Fruit fly (Drosophila melanogaster) whole organism, embryonic: ENCODE results near the gene Pmm2.
A peak's percentile ranks its signal among the peaks of the same experiment; 100 is the strongest.

Experiments used
- CG10321 ChIP-seq: fragments of 200-800 bp; sonication (Bioruptor generic); IDR thresholded peaks from 2 replicates; pipeline ENCODE4 v1.3.6; 2022; ENCODE audit warnings: missing biosample characterization, missing genetic modification characterization
- CG10543 ChIP-seq: fragments of 200-800 bp; sonication (Bioruptor generic); optimal IDR thresholded peaks from 3 replicates; lab custom pipeline; 2017; ENCODE audit warnings: missing biosample characterization, mild to moderate bottlenecking, missing genetic modification characterization, moderate library complexity
- CG11085 ChIP-seq: fragments of 200-800 bp; sonication (Bioruptor generic); IDR thresholded peaks from 2 replicates; pipeline ENCODE4 v1.3.6; 2022; ENCODE audit warnings: missing biosample characterization, missing genetic modification characterization
- CG11093 ChIP-seq: fragments of 200-800 bp; sonication (Bioruptor generic); IDR thresholded peaks from 3 replicates; pipeline ENCODE4 v1.3.6; 2022; ENCODE audit warnings: missing biosample characterization, missing genetic modification characterization
- CG11398 ChIP-seq: fragments of 200-800 bp; sonication (Bioruptor generic); optimal IDR thresholded peaks from 2 replicates; lab custom pipeline; 2016; ENCODE audit warnings: missing biosample characterization, missing genetic modification characterization
- CG13296 ChIP-seq: fragments of 200-800 bp; sonication (Bioruptor generic); optimal IDR thresholded peaks from 3 replicates; lab custom pipeline; 2018; ENCODE audit warnings: missing biosample characterization, mild to moderate bottlenecking, missing genetic modification characterization
- CG15514 ChIP-seq: fragments of 200-800 bp; sonication (Bioruptor generic); optimal IDR thresholded peaks from 3 replicates; lab custom pipeline; 2017; ENCODE audit warnings: missing biosample characterization, missing genetic modification characterization, mild to moderate bottlenecking, moderate library complexity, missing genetic modification reagents
- CG18599 ChIP-seq: fragments of 200-800 bp; sonication (Bioruptor generic); optimal IDR thresholded peaks from 3 replicates; lab custom pipeline; 2017; ENCODE audit warnings: missing biosample characterization, missing genetic modification characterization, mild to moderate bottlenecking, moderate library complexity, missing genetic modification reagents
- CG2120 ChIP-seq: fragments of 200-800 bp; sonication (Bioruptor generic); optimal IDR thresholded peaks from 3 replicates; lab custom pipeline; 2016; ENCODE audit warnings: missing biosample characterization, missing genetic modification characterization
- CG3163 ChIP-seq: fragments of 200-800 bp; sonication (Bioruptor generic); optimal IDR thresholded peaks from 3 replicates; lab custom pipeline; 2016; ENCODE audit warnings: missing biosample characterization, missing genetic modification characterization
- CG32532 ChIP-seq: fragments of 200-800 bp; sonication (Bioruptor generic); IDR thresholded peaks from 2 replicates; pipeline ENCODE4 v1.3.6; 2022; ENCODE audit warnings: missing biosample characterization, missing genetic modification characterization
- CG33557 ChIP-seq: fragments of 200-800 bp; sonication (Bioruptor generic); optimal IDR thresholded peaks from 2 replicates; lab custom pipeline; 2019; ENCODE audit warnings: missing biosample characterization, mild to moderate bottlenecking, missing genetic modification characterization, moderate library complexity
- CG3726 ChIP-seq: fragments of 200-800 bp; sonication (Bioruptor generic); IDR thresholded peaks from 3 replicates; pipeline ENCODE4, ENCODE4 v1.3.6; 2022; ENCODE audit warnings: missing biosample characterization, missing genetic modification characterization
- CG6175 ChIP-seq: fragments of 200-800 bp; sonication (Bioruptor generic); IDR thresholded peaks from 3 replicates; pipeline ENCODE4 v1.3.6; 2022; ENCODE audit warnings: missing biosample characterization, missing genetic modification characterization
- CG6654 ChIP-seq: fragments of 200-800 bp; sonication (Bioruptor generic); optimal IDR thresholded peaks from 2 replicates; lab custom pipeline; 2017; ENCODE audit warnings: missing biosample characterization, mild to moderate bottlenecking, missing genetic modification characterization
- CG6683 ChIP-seq: fragments of 200-800 bp; sonication (Bioruptor generic); optimal IDR thresholded peaks from 2 replicates; lab custom pipeline; 2017; ENCODE audit warnings: missing biosample characterization, mild to moderate bottlenecking, missing genetic modification characterization, missing genetic modification reagents
- CG6791 ChIP-seq: fragments of 200-800 bp; sonication (Bioruptor generic); IDR thresholded peaks from 3 replicates; pipeline ENCODE4 v1.3.6; 2022; ENCODE audit warnings: missing biosample characterization, missing genetic modification characterization; ENCODE audit not compliant: partially characterized antibody
- CG7987 ChIP-seq: fragments of 200-800 bp; sonication (Bioruptor generic); optimal IDR thresholded peaks from 2 replicates; lab custom pipeline; 2018; ENCODE audit warnings: missing biosample characterization, mild to moderate bottlenecking, missing genetic modification characterization, moderate library complexity
- CG8359 ChIP-seq: fragments of 200-800 bp; sonication (Bioruptor generic); optimal IDR thresholded peaks from 2 replicates; lab custom pipeline; 2017; ENCODE audit warnings: missing biosample characterization, mild to moderate bottlenecking, missing genetic modification characterization, borderline replicate concordance
- CkIIα-i1 ChIP-seq: fragments of 200-800 bp; sonication (Bioruptor generic); IDR thresholded peaks from 2 replicates; pipeline ENCODE4 v1.3.6; 2022; ENCODE audit warnings: missing biosample characterization, missing genetic modification characterization
- Dp ChIP-seq: fragments of 200-800 bp; sonication (Bioruptor generic); optimal IDR thresholded peaks from 2 replicates; lab custom pipeline; 2018; ENCODE audit warnings: missing biosample characterization, mild to moderate bottlenecking, missing genetic modification characterization, moderate library complexity
- E2f2 ChIP-seq: fragments of 200-800 bp; sonication (Bioruptor generic); IDR thresholded peaks from 2 replicates; pipeline ENCODE4 v1.3.6; 2022; ENCODE audit warnings: missing biosample characterization, missing genetic modification characterization
- Fer1 ChIP-seq: fragments of 200-800 bp; sonication (Bioruptor generic); optimal IDR thresholded peaks from 2 replicates; lab custom pipeline; 2017; ENCODE audit warnings: missing biosample characterization, mild to moderate bottlenecking, missing genetic modification characterization
- GATAe ChIP-seq: fragments of 200-800 bp; sonication (Bioruptor generic); conservative IDR thresholded peaks from 2 replicates; pipeline ENCODE4 v1.3.6; 2022; ENCODE audit warnings: missing biosample characterization, missing genetic modification characterization
- HmgZ ChIP-seq: fragments of 200-800 bp; sonication (Bioruptor generic); optimal IDR thresholded peaks from 2 replicates; lab custom pipeline; 2018; ENCODE audit warnings: missing biosample characterization, mild to moderate bottlenecking, missing genetic modification characterization
- Hmr ChIP-seq: fragments of 200-800 bp; sonication (Bioruptor generic); optimal IDR thresholded peaks from 3 replicates; lab custom pipeline; 2017; ENCODE audit warnings: mild to moderate bottlenecking, missing biosample characterization, missing genetic modification reagents, missing genetic modification characterization
- Kr ChIP-seq: fragments of 200-800 bp; sonication (Bioruptor generic); optimal IDR thresholded peaks from 2 replicates; lab custom pipeline; 2017; ENCODE audit warnings: missing biosample characterization, mild to moderate bottlenecking, missing genetic modification characterization
- Poxn ChIP-seq: fragments of 200-800 bp; sonication (Bioruptor generic); IDR thresholded peaks from 2 replicates; pipeline ENCODE4 v1.3.6; 2022; ENCODE audit warnings: missing biosample characterization, missing genetic modification characterization
- Rfx ChIP-seq: fragments of 200-800 bp; sonication (Bioruptor generic); IDR thresholded peaks from 2 replicates; pipeline ENCODE4 v1.3.6; 2022; ENCODE audit warnings: missing biosample characterization, missing genetic modification characterization
- Sry-β ChIP-seq: fragments of 200-800 bp; sonication (Bioruptor generic); optimal IDR thresholded peaks from 2 replicates; lab custom pipeline; 2018; ENCODE audit warnings: missing biosample characterization, mild to moderate bottlenecking, missing genetic modification characterization, moderate library complexity
- Stat92E ChIP-seq, 3 experiments: fragments of >200 bp in 2 of 3; fragments of 200-800 bp in 1 of 3; sonication (Bioruptor generic) in 1 of 3; optimal IDR thresholded peaks; 2 replicates each; lab custom pipeline; 2017 to 2019; ENCODE audit warnings: missing biosample characterization in 3 of 3, missing genetic modification characterization in 3 of 3, mild to moderate bottlenecking in 1 of 3, moderate library complexity in 1 of 3
- Tbp ChIP-seq: fragments of >200 bp; optimal IDR thresholded peaks from 2 replicates; lab custom pipeline; 2018; ENCODE audit warnings: missing biosample characterization, missing genetic modification characterization
- Vsx1 ChIP-seq: fragments of 200-800 bp; sonication (Bioruptor generic); optimal IDR thresholded peaks from 2 replicates; lab custom pipeline; 2017; ENCODE audit warnings: missing biosample characterization, mild to moderate bottlenecking, missing genetic modification characterization, missing genetic modification reagents
- ci ChIP-seq: fragments of 200-800 bp; sonication (Bioruptor generic); IDR thresholded peaks from 3 replicates; pipeline ENCODE4 v1.3.6; 2022; ENCODE audit warnings: missing biosample characterization, missing genetic modification characterization
- croc ChIP-seq: fragments of 200-800 bp; sonication (Bioruptor generic); conservative IDR thresholded peaks from 3 replicates; pipeline ENCODE4 v1.3.6; 2022; ENCODE audit warnings: missing biosample characterization, missing genetic modification characterization
- ewg ChIP-seq: fragments of 200-800 bp; sonication (Bioruptor generic); optimal IDR thresholded peaks from 3 replicates; lab custom pipeline; 2017; ENCODE audit warnings: mild to moderate bottlenecking, missing biosample characterization, missing genetic modification reagents, missing genetic modification characterization
- grau ChIP-seq: fragments of 200-800 bp; optimal IDR thresholded peaks from 3 replicates; lab custom pipeline; 2019; ENCODE audit warnings: missing biosample characterization, mild to moderate bottlenecking, missing genetic modification characterization, moderate library complexity
- grn ChIP-seq: fragments of 200-800 bp; sonication (Bioruptor generic); optimal IDR thresholded peaks from 3 replicates; lab custom pipeline; 2017; ENCODE audit warnings: missing biosample characterization, missing genetic modification characterization
- gro ChIP-seq: fragments of 200-800 bp; sonication (Bioruptor generic); optimal IDR thresholded peaks from 2 replicates; lab custom pipeline; 2016; ENCODE audit warnings: missing biosample characterization, missing genetic modification characterization
- h ChIP-seq: fragments of >200 bp; optimal IDR thresholded peaks from 2 replicates; lab custom pipeline; 2017
- hkb ChIP-seq, 2 experiments: fragments of 200-800 bp in 1 of 2; fragments of >200 bp in 1 of 2; sonication (Bioruptor generic) in 1 of 2; IDR thresholded peaks in 1 of 2; optimal IDR thresholded peaks in 1 of 2; 2 replicates each; pipeline versions ENCODE4 v1.3.6 to Lab custom; 2017 to 2022; ENCODE audit warnings: missing biosample characterization in 1 of 2, missing genetic modification characterization in 1 of 2
- mam ChIP-seq: fragments of 200-800 bp; sonication (Bioruptor generic); optimal IDR thresholded peaks from 3 replicates; lab custom pipeline; 2016; ENCODE audit warnings: missing biosample characterization, missing genetic modification characterization
- pb ChIP-seq: fragments of 200-800 bp; sonication (Bioruptor generic); optimal IDR thresholded peaks from 3 replicates; lab custom pipeline; 2016; ENCODE audit warnings: missing biosample characterization, missing genetic modification characterization
- pros ChIP-seq: fragments of 200-800 bp; sonication (Bioruptor generic); optimal IDR thresholded peaks from 3 replicates; lab custom pipeline; 2019; ENCODE audit warnings: missing biosample characterization, mild to moderate bottlenecking, missing genetic modification characterization, moderate library complexity
- rib ChIP-seq: fragments of 200-800 bp; sonication (Bioruptor generic); IDR thresholded peaks from 2 replicates; pipeline ENCODE4 v1.3.6; 2022; ENCODE audit warnings: missing biosample characterization, missing genetic modification characterization
- sima ChIP-seq: fragments of 200-800 bp; sonication (Bioruptor generic); optimal IDR thresholded peaks from 2 replicates; lab custom pipeline; 2016; ENCODE audit warnings: missing biosample characterization, missing genetic modification characterization
- sob ChIP-seq: fragments of 200-800 bp; sonication (Bioruptor generic); IDR thresholded peaks from 2 replicates; pipeline ENCODE4 v1.3.6; 2022; ENCODE audit warnings: missing biosample characterization, missing genetic modification characterization
- tin ChIP-seq: fragments of 200-800 bp; sonication (Bioruptor generic); optimal IDR thresholded peaks from 3 replicates; lab custom pipeline; 2016; ENCODE audit warnings: missing biosample characterization, missing genetic modification characterization
- z ChIP-seq: fragments of 200-800 bp; sonication (Bioruptor generic); IDR thresholded peaks from 3 replicates; pipeline ENCODE4 v1.3.6; 2022; ENCODE audit warnings: missing biosample characterization, missing genetic modification characterization
- zen2 ChIP-seq: fragments of 200-800 bp; sonication (Bioruptor generic); IDR thresholded peaks from 3 replicates; pipeline ENCODE4 v1.3.6; 2022; ENCODE audit warnings: missing biosample characterization, missing genetic modification characterization; ENCODE audit not compliant: partially characterized antibody

Gene Pmm2

dm6 chr3L:12506963-12507552 is 27.3 kb upstream of the Pmm2 start (continued):
- TF ChIP-seq tin (GFP tag; lab: Kevin White, UChicago) (no peak), Poxn (GFP tag; lab: Robert Waterston, UW) (no peak), CG32532 (GFP tag; lab: Robert Waterston, UW) (no peak), grau (tag; lab: Kevin White, UChicago) (no peak), Vsx1 (GFP tag; lab: Kevin White, UChicago) (no peak), ewg (GFP tag; lab: Kevin White, UChicago) (peak; percentile 71), sob (no peak), rib (GFP tag; lab: Robert Waterston, UW) (no peak), ci (peak; percentile 55; the same call in 2 of the 3 replicates), HmgZ (tag; lab: Kevin White, UChicago) (peak; percentile 33), hkb (optimal IDR thresholded peaks at IDR 0.05; lab: Kevin White, UChicago) (no peak), hkb (GFP tag; IDR thresholded peaks at IDR 0.05; lab: Robert Waterston, UW) (0 out of 2 replicates have a peak, but pooled peaks have one; percentile 23), Hmr (GFP tag; lab: Kevin White, UChicago) (no peak), Dp (GFP tag; lab: Kevin White, UChicago) (no peak), grn (peak; percentile 95), CG33557 (GFP tag; lab: Kevin White, UChicago) (no peak), pros (GFP tag; lab: Kevin White, UChicago) (no peak), CG6654 (no peak), CG8359 (GFP tag; lab: Kevin White, UChicago) (no peak), Sry-β (GFP tag; lab: Kevin White, UChicago) (no peak), GATAe (peak; percentile 72), CG11085 (no peak), CG11093 (no peak), CkIIα-i1 (no peak), Tbp (GFP tag; lab: Kevin White, UChicago) (no peak), z (GFP tag; lab: Robert Waterston, UW) (peak; percentile 42; the same call in 2 of the 3 replicates)

dm6 chr3L:12507571-12507970 is 26.8 kb upstream of the Pmm2 start, which contains the start of gene CG10654:
Gene CG10654 (minus strand): TSS chr3L:12507840.
- TF ChIP-seq Stat92E (GFP tag; optimal IDR thresholded peaks at IDR 0.05; lab: Kevin White, UChicago) (no peak), sima (no peak), CG15514 (GFP tag; lab: Kevin White, UChicago) (peak; percentile 28), ci (peak; percentile 60; the same call in 2 of the 3 replicates), pb (GFP tag; lab: Kevin White, UChicago) (peak; percentile 9), gro (GFP tag; lab: Kevin White, UChicago) (no peak), zen2 (GFP tag; lab: Robert Waterston, UW) (no peak), Rfx (GFP tag; lab: Robert Waterston, UW) (0 out of 2 replicates have a peak, but pooled peaks have one; percentile 18), CG18599 (GFP tag; lab: Kevin White, UChicago) (peak; percentile 37), CG3726 (GFP tag; lab: Robert Waterston, UW) (no peak), CG10543 (GFP tag; lab: Kevin White, UChicago) (no peak), h (lab: Kevin White, UChicago) (no peak), CG6175 (GFP tag; lab: Robert Waterston, UW) (peak; percentile 14; the same call in 1 of the 3 replicates), croc (GFP tag; lab: Robert Waterston, UW) (no peak), CG6791 (0 out of 3 replicates have a peak, but pooled peaks have one; percentile 38), mam (no peak), CG11398 (GFP tag; lab: Kevin White, UChicago) (no peak), Kr (GFP tag; lab: Kevin White, UChicago) (no peak), Fer1 (peak; percentile 41), CG2120 (GFP tag; lab: Kevin White, UChicago) (no peak), E2f2 (GFP tag; lab: Robert Waterston, UW) (peak; percentile 10; the same call in 1 of the 2 replicates), CG10321 (no peak), CG6683 (GFP tag; lab: Kevin White, UChicago) (peak; percentile 4), CG13296 (GFP tag; lab: Kevin White, UChicago) (peak; percentile 15), CG7987 (GFP tag; lab: Kevin White, UChicago) (peak; percentile 33), CG3163 (no peak)
